Worm (Caenorhabditis elegans): ENCODE results near the gene lgc-20.

- TF ChIP-seq W03F9.2 (tag; optimal IDR thresholded peaks at IDR 0.05): peak; percentile 31
- no peak for TF ChIP-seq dao-5 (tag; optimal IDR thresholded peaks at IDR 0.05)
- TF ChIP-seq him-1 (tag; optimal IDR thresholded peaks at IDR 0.05): no peak
These were observed 46.1 kb downstream of the lgc-20 start, which contains the start of gene saps-1 for ce11 chrII:11297217-11297738.

Data from whole organism, L4/young adult.